Worm (Caenorhabditis elegans) whole organism, midembryonic: ENCODE results near the gene math-8.

Experiments used
- T22C8.4 ChIP-seq: fragments of 200-800 bp; sonication (Bioruptor generic); IDR thresholded peaks from 2 replicates; pipeline ENCODE4 v1.3.6; 2022; ENCODE audit warnings: missing genetic modification characterization, missing compliant biosample characterization
- cog-1 ChIP-seq: sonication (generic microtip); optimal IDR thresholded peaks from 2 replicates; lab custom pipeline; 2016; ENCODE audit warnings: missing genetic modification characterization, missing compliant biosample characterization
- flt-1 ChIP-seq: fragments of 200-800 bp; sonication (Bioruptor generic); IDR thresholded peaks from 2 replicates; pipeline ENCODE4 v1.3.6; 2022; ENCODE audit warnings: missing genetic modification characterization, missing compliant biosample characterization
- klf-2 ChIP-seq: fragments of 200-800 bp; sonication (Bioruptor generic); conservative IDR thresholded peaks from 2 replicates; pipeline ENCODE4 v1.3.6; 2022; ENCODE audit warnings: missing genetic modification reagents, missing genetic modification characterization, missing compliant biosample characterization
- med-1 ChIP-seq: sonication (generic microtip); optimal IDR thresholded peaks from 2 replicates; lab custom pipeline; 2017; ENCODE audit warnings: missing genetic modification characterization, mild to moderate bottlenecking, missing compliant biosample characterization, antibody characterized with exemption, missing genetic modification reagents; ENCODE audit not compliant: insufficient read depth
- ref-1 ChIP-seq: fragments of 200-800 bp; sonication (Bioruptor generic); conservative IDR thresholded peaks from 2 replicates; pipeline ENCODE4 v1.3.6; 2022; ENCODE audit warnings: missing genetic modification reagents, missing genetic modification characterization, missing compliant biosample characterization
- tab-1 ChIP-seq: fragments of 200-800 bp; sonication (Bioruptor generic); IDR thresholded peaks from 2 replicates; pipeline ENCODE4 v1.3.6; 2022; ENCODE audit warnings: missing genetic modification characterization, missing compliant biosample characterization
- ztf-23 ChIP-seq: fragments of 200-800 bp; sonication (Bioruptor generic); IDR thresholded peaks from 2 replicates; pipeline ENCODE4 v1.3.6; 2022; ENCODE audit warnings: missing genetic modification reagents, missing genetic modification characterization, missing compliant biosample characterization
- ztf-29 ChIP-seq: fragments of 200-800 bp; sonication (Bioruptor generic); IDR thresholded peaks from 2 replicates; pipeline ENCODE4 v1.3.6; 2022; ENCODE audit warnings: missing genetic modification reagents, missing genetic modification characterization, missing compliant biosample characterization

The math-8 gene

ce11 chrII:1899934-1900333 lies 11.0 kb upstream of the math-8 start, which contains the start of gene math-24:
TSS of gene math-24 (plus strand) at chrII:1900234.
- TF ChIP-seq cog-1 (tag; lab: Kevin White, UChicago) (no peak), flt-1 (no peak), klf-2 (GFP tag; lab: Robert Waterston, UW) (no peak), tab-1 (GFP tag; lab: Robert Waterston, UW) (no peak), ztf-23 (GFP tag; lab: Robert Waterston, UW) (no peak), ztf-29 (GFP tag; lab: Robert Waterston, UW) (no peak), ref-1 (GFP tag; lab: Robert Waterston, UW) (no peak), T22C8.4 (no peak), med-1 (GFP tag; lab: Kevin White, UChicago) (no peak)

ce11 chrII:1897936-1898335 lies 9.0 kb upstream of the math-8 start, which contains the start of gene C46F9.6:
TSS of gene C46F9.6 (plus strand) at chrII:1898236.
- TF ChIP-seq ztf-23 (GFP tag; lab: Robert Waterston, UW), result no peak
- no peak for TF ChIP-seq ztf-29 (GFP tag; lab: Robert Waterston, UW)
- TF ChIP-seq T22C8.4, result no peak
- no peak for TF ChIP-seq med-1 (GFP tag; lab: Kevin White, UChicago)
- TF ChIP-seq tab-1 (GFP tag; lab: Robert Waterston, UW), result no peak
- TF ChIP-seq cog-1 (tag; lab: Kevin White, UChicago), result no peak
- TF ChIP-seq flt-1, result no peak
- no peak for TF ChIP-seq ref-1 (GFP tag; lab: Robert Waterston, UW)
- TF ChIP-seq klf-2 (GFP tag; lab: Robert Waterston, UW), result no peak

- TF ChIP-seq T22C8.4 (no peak), flt-1 (no peak), tab-1 (GFP tag; lab: Robert Waterston, UW) (no peak), cog-1 (tag; lab: Kevin White, UChicago) (no peak), ztf-29 (GFP tag; lab: Robert Waterston, UW) (no peak), med-1 (GFP tag; lab: Kevin White, UChicago) (no peak)
Observed at ce11 chrII:1895762-1896161, 6.8 kb upstream of the math-8 start, which contains the start of gene math-25. TSS of gene math-25 (plus strand) at chrII:1896062.

ce11 chrII:1895278-1895677 lies 6.3 kb upstream of the math-8 start, which contains the start of gene C46F9.5:
TSS of gene C46F9.5 (plus strand) at chrII:1895578.
- no peak for TF ChIP-seq ref-1 (GFP tag; lab: Robert Waterston, UW)
- TF ChIP-seq flt-1, result no peak
- no peak for TF ChIP-seq ztf-29 (GFP tag; lab: Robert Waterston, UW)
- no peak for TF ChIP-seq med-1 (GFP tag; lab: Kevin White, UChicago)
- TF ChIP-seq klf-2 (GFP tag; lab: Robert Waterston, UW), result no peak
- TF ChIP-seq ztf-23 (GFP tag; lab: Robert Waterston, UW), result no peak

- TF ChIP-seq med-1 (GFP tag; lab: Kevin White, UChicago), result no peak
- TF ChIP-seq ztf-23 (GFP tag; lab: Robert Waterston, UW), result no peak
- no peak for TF ChIP-seq tab-1 (GFP tag; lab: Robert Waterston, UW)
- TF ChIP-seq cog-1 (tag; lab: Kevin White, UChicago), result no peak
- TF ChIP-seq ref-1 (GFP tag; lab: Robert Waterston, UW), result no peak
- no peak for TF ChIP-seq flt-1
- no peak for TF ChIP-seq ztf-29 (GFP tag; lab: Robert Waterston, UW)
- no peak for TF ChIP-seq klf-2 (GFP tag; lab: Robert Waterston, UW)
- TF ChIP-seq T22C8.4, result no peak
Observed at ce11 chrII:1893912-1894311, 4.9 kb upstream of the math-8 start, which contains the start of gene C16C4.1. TSS of gene C16C4.1 (plus strand) at chrII:1894212.

- TF ChIP-seq T22C8.4 (no peak), cog-1 (tag; lab: Kevin White, UChicago) (no peak), ztf-23 (GFP tag; lab: Robert Waterston, UW) (no peak), tab-1 (GFP tag; lab: Robert Waterston, UW) (no peak), flt-1 (no peak), ztf-29 (GFP tag; lab: Robert Waterston, UW) (no peak), ref-1 (GFP tag; lab: Robert Waterston, UW) (no peak), med-1 (GFP tag; lab: Kevin White, UChicago) (no peak), klf-2 (GFP tag; lab: Robert Waterston, UW) (no peak)
Observed at ce11 chrII:1890682-1891081, 1.7 kb upstream of the math-8 start, which contains the start of gene math-9. TSS of gene math-9 (minus strand) at chrII:1890782.

ce11 chrII:1886379-1886778 lies 2.6 kb downstream of the math-8 start, which contains the start of gene math-7:
TSS of gene math-7 (minus strand) at chrII:1886479.
- TF ChIP-seq tab-1 (GFP tag; lab: Robert Waterston, UW) (no peak), flt-1 (no peak), T22C8.4 (no peak), med-1 (GFP tag; lab: Kevin White, UChicago) (no peak), ztf-23 (GFP tag; lab: Robert Waterston, UW) (no peak), ref-1 (GFP tag; lab: Robert Waterston, UW) (no peak)

ce11 chrII:1884635-1885034 lies 4.3 kb downstream of the math-8 start, which contains the start of gene math-6:
TSS of gene math-6 (minus strand) at chrII:1884735.
- TF ChIP-seq tab-1 (GFP tag; lab: Robert Waterston, UW), result no peak
- TF ChIP-seq ztf-29 (GFP tag; lab: Robert Waterston, UW), result no peak
- TF ChIP-seq cog-1 (tag; lab: Kevin White, UChicago), result no peak
- TF ChIP-seq ztf-23 (GFP tag; lab: Robert Waterston, UW), result no peak
- no peak for TF ChIP-seq med-1 (GFP tag; lab: Kevin White, UChicago)
- no peak for TF ChIP-seq T22C8.4

- TF ChIP-seq klf-2 (GFP tag; lab: Robert Waterston, UW) (no peak), flt-1 (no peak), tab-1 (GFP tag; lab: Robert Waterston, UW) (no peak), med-1 (GFP tag; lab: Kevin White, UChicago) (no peak), ztf-29 (GFP tag; lab: Robert Waterston, UW) (no peak), T22C8.4 (no peak), cog-1 (tag; lab: Kevin White, UChicago) (no peak)
Observed at ce11 chrII:1882705-1883104, 6.3 kb downstream of the math-8 start, which contains the start of gene math-5. TSS of gene math-5 (minus strand) at chrII:1882805.
